Fruit fly (Drosophila melanogaster): Measurements from ENCODE around the gene Dh44.

DNA sequence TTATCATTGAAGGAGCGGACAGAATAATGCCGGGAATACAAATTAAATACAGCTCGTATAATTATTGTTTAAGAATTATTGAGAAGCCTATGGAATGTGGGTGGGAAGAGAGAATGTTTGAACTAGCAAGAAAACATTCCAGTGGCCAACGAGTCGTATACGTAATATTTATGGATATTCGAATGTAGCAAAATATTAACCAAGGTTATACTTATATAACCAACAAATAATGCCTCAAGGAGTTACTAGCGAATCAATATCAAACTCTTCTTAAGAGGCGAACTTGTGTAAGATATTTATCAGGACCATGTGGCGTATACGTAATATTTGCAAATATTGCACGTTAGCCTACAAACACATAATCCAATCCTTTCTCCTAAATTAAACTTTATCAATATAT is 27.4 kb downstream of the Dh44 start:
- TF ChIP-seq CG10348 (GFP tag; IDR thresholded peaks at IDR 0.05), result no peak
- TF ChIP-seq CG12605 (GFP tag; IDR thresholded peaks at IDR 0.05), result no peak
- TF ChIP-seq Ets98B (GFP tag; IDR thresholded peaks at IDR 0.05), result no peak
- TF ChIP-seq D1 (tag; optimal IDR thresholded peaks at IDR 0.05), result no peak
